Fruit fly (Drosophila melanogaster) whole organism, adult: ENCODE results near the gene Cpr65Ay.

Source experiments
- CG11617 ChIP-seq: fragments of 200-800 bp; sonication (Bioruptor generic); optimal IDR thresholded peaks from 2 replicates; lab custom pipeline; 2017; ENCODE audit warnings: mild to moderate bottlenecking, missing biosample characterization, missing genetic modification reagents, missing genetic modification characterization
- CG12768 ChIP-seq: fragments of 200-800 bp; sonication (Bioruptor generic); optimal IDR thresholded peaks from 2 replicates; lab custom pipeline; 2017; ENCODE audit warnings: missing biosample characterization, missing genetic modification characterization, mild to moderate bottlenecking, moderate library complexity, missing genetic modification reagents
- CG33017 ChIP-seq: fragments of 200-800 bp; sonication (Bioruptor generic); optimal IDR thresholded peaks from 2 replicates; lab custom pipeline; 2018; ENCODE audit warnings: missing biosample characterization, mild to moderate bottlenecking, missing genetic modification characterization, moderate library complexity
- CG7101 ChIP-seq: fragments of 200-800 bp; sonication (Bioruptor generic); optimal IDR thresholded peaks from 2 replicates; lab custom pipeline; 2018; ENCODE audit warnings: missing biosample characterization, mild to moderate bottlenecking, missing genetic modification characterization, moderate library complexity
- Clk ChIP-seq: fragments of 200-800 bp; sonication (Bioruptor generic); optimal IDR thresholded peaks from 2 replicates; lab custom pipeline; 2017; ENCODE audit warnings: missing biosample characterization, missing genetic modification characterization
- Crg-1 ChIP-seq: fragments of 200-800 bp; sonication (Bioruptor generic); optimal IDR thresholded peaks from 2 replicates; lab custom pipeline; 2016; ENCODE audit warnings: missing biosample characterization, missing genetic modification characterization
- Hr96 ChIP-seq: fragments of 200-800 bp; sonication (Bioruptor generic); optimal IDR thresholded peaks from 2 replicates; lab custom pipeline; 2016; ENCODE audit warnings: missing biosample characterization, missing genetic modification characterization
- cic ChIP-seq: fragments of 200-800 bp; sonication (Bioruptor generic); optimal IDR thresholded peaks from 2 replicates; lab custom pipeline; 2017; ENCODE audit warnings: missing biosample characterization, mild to moderate bottlenecking, missing genetic modification characterization, moderate library complexity
- cnc ChIP-seq, 2 experiments: fragments of >200 bp; optimal IDR thresholded peaks; 2 replicates each; lab custom pipeline; 2017
- kay ChIP-seq: fragments of 200-800 bp; sonication (Bioruptor generic); peaks from one replicate; lab custom pipeline; 2016; ENCODE audit warnings: missing biosample characterization, missing genetic modification characterization, borderline replicate concordance
- pad ChIP-seq: fragments of 200-800 bp; sonication (Bioruptor generic); optimal IDR thresholded peaks from 3 replicates; lab custom pipeline; 2017; ENCODE audit warnings: missing biosample characterization, missing genetic modification characterization, mild to moderate bottlenecking, moderate library complexity, missing genetic modification reagents
- tj ChIP-seq: fragments of 200-800 bp; sonication (Bioruptor generic); optimal IDR thresholded peaks from 3 replicates; lab custom pipeline; 2017; ENCODE audit warnings: missing biosample characterization, mild to moderate bottlenecking, missing genetic modification characterization, moderate library complexity

- TF ChIP-seq CG7101 (tag; lab: Kevin White, UChicago) = no peak
- TF ChIP-seq cic (GFP tag; lab: Kevin White, UChicago) = no peak
- TF ChIP-seq kay (GFP tag; lab: Kevin White, UChicago) = no peak
- no peak for TF ChIP-seq Clk (GFP tag; lab: Kevin White, UChicago)
- TF ChIP-seq pad (GFP tag; lab: Kevin White, UChicago) = no peak
- TF ChIP-seq CG12768 (GFP tag; lab: Kevin White, UChicago) = no peak
- TF ChIP-seq cnc (optimal IDR thresholded peaks at IDR 0.05; lab: Kevin White, UChicago) = no peak
- no peak for TF ChIP-seq CG33017 (tag; lab: Kevin White, UChicago)
- no peak for TF ChIP-seq tj
- TF ChIP-seq Crg-1 (GFP tag; lab: Kevin White, UChicago) = no peak
- no peak for TF ChIP-seq CG11617 (GFP tag; lab: Kevin White, UChicago)
- no peak for TF ChIP-seq Hr96 (GFP tag; lab: Kevin White, UChicago)
Measured at dm6 chr3L:6157327-6158032, 950 bp downstream of the Cpr65Ay start, which contains the start of gene CG13297.
